Fruit fly (Drosophila melanogaster): Measurements from ENCODE around the gene Med.

The Med gene

dm6 chr3R:31588374-31588773 lies 22.5 kb upstream of the Med start, which contains the start of gene CG1635 (continued):
- TF ChIP-seq Dfd (GFP tag; optimal IDR thresholded peaks at IDR 0.05) (no peak), Trl (optimal IDR thresholded peaks at IDR 0.05) (no peak), Trl (GFP tag; optimal IDR thresholded peaks at IDR 0.05) (peak; percentile 95), pb (GFP tag; optimal IDR thresholded peaks at IDR 0.05) (peak; percentile 97), CG18619 (GFP tag; optimal IDR thresholded peaks at IDR 0.05) (peak; percentile 99), mam (GFP tag; optimal IDR thresholded peaks at IDR 0.05) (peak; percentile 97), toy (GFP tag; IDR thresholded peaks at IDR 0.05) (peak; percentile 98), CG6175 (GFP tag; IDR thresholded peaks at IDR 0.05) (peak; percentile 98), inv (GFP tag; IDR thresholded peaks at IDR 0.05; ENCODE audit: partially characterized antibody) (peak; percentile 56), CG33213 (GFP tag; optimal IDR thresholded peaks at IDR 0.05) (peak; percentile 93), Side (GFP tag; optimal IDR thresholded peaks at IDR 0.05) (peak; percentile 98), Nf-YA (GFP tag; IDR thresholded peaks at IDR 0.05) (peak; percentile 98), CG12659 (GFP tag; optimal IDR thresholded peaks at IDR 0.05) (peak; percentile 100), CG3847 (GFP tag; IDR thresholded peaks at IDR 0.05) (peak; percentile 99), h (optimal IDR thresholded peaks at IDR 0.05) (no peak), Ada2b (GFP tag; IDR thresholded peaks at IDR 0.05) (peak; percentile 99), CG10267 (tag; optimal IDR thresholded peaks at IDR 0.05) (peak; percentile 99), nom (GFP tag; optimal IDR thresholded peaks at IDR 0.05) (peak; percentile 94), CG15601 (tag; optimal IDR thresholded peaks at IDR 0.05) (peak; percentile 99), CG9797 (GFP tag; optimal IDR thresholded peaks at IDR 0.05) (peak; percentile 64), Sry-δ (GFP tag; optimal IDR thresholded peaks at IDR 0.05) (peak; percentile 72), mld (GFP tag; IDR thresholded peaks at IDR 0.05; ENCODE audit: partially characterized antibody) (0 out of 3 replicates have a peak, but pooled peaks have one; percentile 56), al (GFP tag; IDR thresholded peaks at IDR 0.05) (peak; percentile 99), Sox102F (GFP tag; optimal IDR thresholded peaks at IDR 0.05) (peak; percentile 100), CG13424 (tag; optimal IDR thresholded peaks at IDR 0.05) (peak; percentile 100), sc (optimal IDR thresholded peaks at IDR 0.05) (no peak), sc (GFP tag; optimal IDR thresholded peaks at IDR 0.05) (peak; percentile 99), bsh (GFP tag; optimal IDR thresholded peaks at IDR 0.05) (peak; percentile 97 to 100), CG2889 (GFP tag; IDR thresholded peaks at IDR 0.05) (peak; percentile 98), CG6654 (GFP tag; optimal IDR thresholded peaks at IDR 0.05) (peak; percentile 93), CG2129 (GFP tag; IDR thresholded peaks at IDR 0.05; ENCODE audit: partially characterized antibody) (no peak), dysf (GFP tag; IDR thresholded peaks at IDR 0.05) (peak; percentile 100), gcm (GFP tag; optimal IDR thresholded peaks at IDR 0.05) (peak; percentile 100), ATbp (GFP tag; optimal IDR thresholded peaks at IDR 0.05) (peak; percentile 99), Dip2 (GFP tag; IDR thresholded peaks at IDR 0.05) (peak; percentile 78), CG12071 (GFP tag; optimal IDR thresholded peaks at IDR 0.05) (peak; percentile 99), CG4820 (GFP tag; optimal IDR thresholded peaks at IDR 0.05) (peak; percentile 98), cas (GFP tag; IDR thresholded peaks at IDR 0.05) (peak; percentile 99), CG10366 (GFP tag; IDR thresholded peaks at IDR 0.05) (peak; percentile 99), pan (optimal IDR thresholded peaks at IDR 0.05) (no peak), pan (GFP tag; optimal IDR thresholded peaks at IDR 0.05 in 1 of 2, IDR thresholded peaks at IDR 0.05 in 1 of 2) (peak in 1 of 2 experiments; percentile 100), CG10431 (GFP tag; optimal IDR thresholded peaks at IDR 0.05) (peak; percentile 98), sr (GFP tag; IDR thresholded peaks at IDR 0.05) (peak; percentile 97), psq (GFP tag; optimal IDR thresholded peaks at IDR 0.05) (peak; percentile 94), CG15073 (GFP tag; optimal IDR thresholded peaks at IDR 0.05) (peak; percentile 86), CkIIα-i1 (GFP tag; IDR thresholded peaks at IDR 0.05) (peak; percentile 92), CG5180 (GFP tag; optimal IDR thresholded peaks at IDR 0.05) (peak; percentile 93), caup (GFP tag; optimal IDR thresholded peaks at IDR 0.05; ENCODE audit: severe bottlenecking) (peak; percentile 99), CG30431 (GFP tag; optimal IDR thresholded peaks at IDR 0.05) (peak; percentile 97), hkb (optimal IDR thresholded peaks at IDR 0.05) (no peak), hkb (GFP tag; IDR thresholded peaks at IDR 0.05) (peak; percentile 100), cato (GFP tag; optimal IDR thresholded peaks at IDR 0.05; ENCODE audit: borderline replicate concordance) (peak; percentile 96)
